Fruit fly (Drosophila melanogaster): Measurements from ENCODE around the gene CG3473.
A peak's percentile ranks its signal among the peaks of the same experiment; 100 is the strongest.

CG3473 gene

DNA sequence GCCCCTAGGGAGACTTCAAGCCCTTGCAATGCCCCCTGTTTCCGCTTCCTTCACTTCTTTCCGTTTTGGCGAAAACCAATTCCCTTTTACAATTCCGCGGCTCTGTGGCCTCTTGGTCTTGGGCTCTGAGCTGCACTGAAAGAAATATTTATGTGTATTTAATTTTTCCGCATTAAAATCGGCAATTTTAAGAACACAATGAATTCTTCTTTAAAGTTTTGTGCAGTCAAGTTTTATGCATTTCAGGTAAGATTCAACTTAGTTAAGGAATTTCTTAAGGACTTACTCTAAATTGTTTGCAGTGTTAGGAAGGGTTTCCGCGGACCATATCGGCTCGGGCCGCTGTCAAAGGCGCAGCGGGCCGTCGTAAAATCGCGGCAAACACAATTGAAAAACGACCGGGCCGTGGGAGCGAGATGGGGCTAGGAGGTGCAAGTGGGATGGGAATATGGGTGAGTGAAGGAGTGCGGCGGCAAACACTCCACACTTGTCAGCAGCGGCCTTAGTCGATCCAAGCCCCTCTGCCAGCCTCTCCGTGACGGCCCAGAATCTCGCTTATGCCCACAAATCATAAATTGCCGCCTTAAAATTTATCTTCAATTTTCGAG lies 11.3 kb downstream of the CG3473 start (continued):
- TF ChIP-seq Lhr (GFP tag; optimal IDR thresholded peaks at IDR 0.05) (peak; percentile 11), row (GFP tag; IDR thresholded peaks at IDR 0.05) (peak; percentile 63), CG8281 (tag; optimal IDR thresholded peaks at IDR 0.05) (no peak), CG11504 (tag; optimal IDR thresholded peaks at IDR 0.05) (peak; percentile 69), CrebB (tag; optimal IDR thresholded peaks at IDR 0.05) (no peak), ro (GFP tag; IDR thresholded peaks at IDR 0.05) (no peak), CG18764 (GFP tag; optimal IDR thresholded peaks at IDR 0.05) (peak; percentile 8), ham (GFP tag; IDR thresholded peaks at IDR 0.05) (no peak), PHDP (tag; optimal IDR thresholded peaks at IDR 0.05) (peak; percentile 55), amos (GFP tag; IDR thresholded peaks at IDR 0.05; ENCODE audit: partially characterized antibody) (no peak), gro (GFP tag; optimal IDR thresholded peaks at IDR 0.05) (no peak), gfzf (GFP tag; optimal IDR thresholded peaks at IDR 0.05) (no peak), CG11560 (tag; IDR thresholded peaks at IDR 0.05) (no peak), CG4730 (GFP tag; IDR thresholded peaks at IDR 0.05) (peak; percentile 38), CG6813 (GFP tag; optimal IDR thresholded peaks at IDR 0.05) (peak; percentile 62), wdn (GFP tag; IDR thresholded peaks at IDR 0.05) (no peak), tgo (GFP tag; IDR thresholded peaks at IDR 0.05) (peak; percentile 43; the same call in 2 of the 3 replicates), scrt (GFP tag; optimal IDR thresholded peaks at IDR 0.05) (no peak), CG7271 (tag; optimal IDR thresholded peaks at IDR 0.05) (peak; percentile 69), CG1792 (GFP tag; optimal IDR thresholded peaks at IDR 0.05) (no peak), bsh (GFP tag; optimal IDR thresholded peaks at IDR 0.05) (peak; percentile 68 to 85), CG14965 (GFP tag; optimal IDR thresholded peaks at IDR 0.05; ENCODE audit: borderline replicate concordance) (peak; percentile 15), CG4404 (GFP tag; IDR thresholded peaks at IDR 0.05) (peak; percentile 56), CG12071 (GFP tag; optimal IDR thresholded peaks at IDR 0.05) (peak; percentile 45), pum (GFP tag; optimal IDR thresholded peaks at IDR 0.05) (peak; percentile 61), Fer2 (tag; optimal IDR thresholded peaks at IDR 0.05) (peak; percentile 15), CG9932 (GFP tag; IDR thresholded peaks at IDR 0.05) (no peak), Max (GFP tag; optimal IDR thresholded peaks at IDR 0.05) (peak; percentile 62), Gsc (GFP tag; IDR thresholded peaks at IDR 0.05) (0 out of 2 replicates have a peak, but pooled peaks have one; percentile 23), CG30020 (tag; optimal IDR thresholded peaks at IDR 0.05) (no peak), sd (tag; optimal IDR thresholded peaks at IDR 0.05) (no peak), sens-2 (GFP tag; IDR thresholded peaks at IDR 0.05) (0 out of 2 replicates have a peak, but pooled peaks have one; percentile 18), HLH54F (GFP tag; optimal IDR thresholded peaks at IDR 0.05) (peak; percentile 35), CG6175 (GFP tag; IDR thresholded peaks at IDR 0.05) (no peak), CG2712 (tag; optimal IDR thresholded peaks at IDR 0.05) (peak; percentile 78), CG17612 (GFP tag; IDR thresholded peaks at IDR 0.05) (no peak), CG7987 (GFP tag; optimal IDR thresholded peaks at IDR 0.05) (peak; percentile 14), Six4 (GFP tag; optimal IDR thresholded peaks at IDR 0.05) (peak; percentile 56), disco-r (GFP tag; optimal IDR thresholded peaks at IDR 0.05) (no peak), Bteb2 (GFP tag; optimal IDR thresholded peaks at IDR 0.05) (peak; percentile 38), Deaf1 (tag; optimal IDR thresholded peaks at IDR 0.05) (peak; percentile 20), NC2β (GFP tag; optimal IDR thresholded peaks at IDR 0.05) (peak; percentile 67), CG18476 (GFP tag; optimal IDR thresholded peaks at IDR 0.05) (peak; percentile 46), zen (tag; optimal IDR thresholded peaks at IDR 0.05) (peak; percentile 85), CG13624 (GFP tag; optimal IDR thresholded peaks at IDR 0.05) (peak; percentile 50), CG9797 (GFP tag; optimal IDR thresholded peaks at IDR 0.05) (no peak), chn (GFP tag; optimal IDR thresholded peaks at IDR 0.05) (peak; percentile 17), tx (GFP tag; optimal IDR thresholded peaks at IDR 0.05) (peak; percentile 50), CG10209 (GFP tag; optimal IDR thresholded peaks at IDR 0.05) (peak; percentile 61), peb (GFP tag; IDR thresholded peaks at IDR 0.05) (no peak)

All from whole organism, embryonic.